Worm (Caenorhabditis elegans) whole organism, L4/young adult: Measurements from ENCODE around the gene F43G6.4.

ENCODE experiments used
- W03F9.2 ChIP-seq: fragments of 150-350 bp; optimal IDR thresholded peaks from 2 replicates; lab custom pipeline; 2014; ENCODE audit warnings: missing biosample characterization, missing genetic modification characterization
- him-1 ChIP-seq: sonication (generic microtip); optimal IDR thresholded peaks from 2 replicates; lab custom pipeline; 2016; ENCODE audit warnings: missing genotype, missing genetic modification reagents, missing genetic modification characterization, missing compliant biosample characterization

DNA sequence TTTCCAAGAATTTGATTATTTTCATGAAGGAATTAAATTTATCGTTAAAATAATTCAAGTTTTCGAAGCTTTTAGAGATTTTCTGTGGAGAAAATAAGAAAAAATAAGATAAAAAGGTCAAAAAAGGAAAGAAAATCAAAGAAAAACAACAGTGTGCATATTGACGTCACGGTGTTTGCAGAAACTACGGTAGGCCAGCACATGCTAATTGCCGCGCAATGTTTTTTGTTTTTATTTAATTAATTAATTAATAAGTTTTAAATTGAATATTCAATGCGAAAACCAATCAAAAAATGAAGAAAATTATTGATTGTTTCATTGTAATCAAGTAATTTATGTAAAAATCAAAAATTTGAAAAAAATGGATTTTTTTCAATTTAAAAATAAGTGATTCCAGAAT is 42.7 kb upstream of the F43G6.4 start:
- TF ChIP-seq him-1 (no peak), W03F9.2 (tag; lab: Kevin White, UChicago) (no peak)
